Worm (Caenorhabditis elegans): Measurements from ENCODE around the gene Y22D7AL.11.

Y22D7AL.11 gene

DNA sequence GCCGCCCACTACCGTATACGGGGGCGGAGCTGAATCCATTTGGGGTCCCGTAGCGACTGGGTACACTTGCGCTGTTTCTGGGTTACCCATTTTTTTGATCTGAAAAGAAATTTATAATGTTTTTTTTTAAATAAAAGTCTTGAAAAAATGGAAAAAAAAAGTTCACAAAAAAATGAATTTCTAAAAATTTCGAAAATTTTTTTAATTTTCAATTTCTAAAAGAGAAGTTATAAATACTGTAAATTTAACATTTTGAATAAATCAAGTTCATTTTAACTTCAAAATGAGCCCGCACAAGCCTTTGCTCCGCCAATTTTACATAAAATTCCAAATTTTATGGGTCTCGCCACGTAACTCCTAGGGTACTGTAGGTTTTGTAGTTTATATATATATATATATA lies 25.6 kb upstream of the Y22D7AL.11 start, which contains the start of gene Y22D7AL.15:
Y22D7AL.15 (minus strand) TSS at position 101 of the 400 bp plus-strand sequence.
- TF ChIP-seq snpc-4 (tag; optimal IDR thresholded peaks at IDR 0.05) = no peak
- TF ChIP-seq jun-1 (tag; optimal IDR thresholded peaks at IDR 0.05) = no peak
- TF ChIP-seq fos-1 (tag; optimal IDR thresholded peaks at IDR 0.05) = no peak
- no peak for TF ChIP-seq nhr-67 (tag; optimal IDR thresholded peaks at IDR 0.05)
- no peak for TF ChIP-seq ceh-9 (tag; optimal IDR thresholded peaks at IDR 0.05)
- no peak for TF ChIP-seq nhr-12 (tag; optimal IDR thresholded peaks at IDR 0.05)
- TF ChIP-seq lsy-12 (tag; optimal IDR thresholded peaks at IDR 0.05) = no peak
- TF ChIP-seq R02D3.7 (tag; optimal IDR thresholded peaks at IDR 0.05) = no peak
- TF ChIP-seq ZK546.5 (tag; optimal IDR thresholded peaks at IDR 0.05) = no peak
- TF ChIP-seq unc-39 (tag; optimal IDR thresholded peaks at IDR 0.05) = no peak
- TF ChIP-seq fkh-2 (tag; optimal IDR thresholded peaks at IDR 0.05) = no peak
- TF ChIP-seq zag-1 (tag; optimal IDR thresholded peaks at IDR 0.05) = no peak
- no peak for TF ChIP-seq hmg-11 (tag; optimal IDR thresholded peaks at IDR 0.05)
- no peak for TF ChIP-seq nhr-76 (tag; optimal IDR thresholded peaks at IDR 0.05)
- no peak for TF ChIP-seq mml-1 (tag; optimal IDR thresholded peaks at IDR 0.05)
- no peak for TF ChIP-seq elt-1 (tag; optimal IDR thresholded peaks at IDR 0.05)
- no peak for TF ChIP-seq nfya-1 (tag; optimal IDR thresholded peaks at IDR 0.05; ENCODE audit: insufficient read depth)
- no peak for TF ChIP-seq daf-12 (tag; optimal IDR thresholded peaks at IDR 0.05)
- TF ChIP-seq egl-27 (tag; optimal IDR thresholded peaks at IDR 0.05) = no peak
- no peak for TF ChIP-seq fkh-10 (GFP tag; optimal IDR thresholded peaks at IDR 0.05)

- no peak for TF ChIP-seq sea-2 (GFP tag; optimal IDR thresholded peaks at IDR 0.05)
- TF ChIP-seq mdl-1 (tag; optimal IDR thresholded peaks at IDR 0.05) = no peak
- no peak for TF ChIP-seq lsy-12 (tag; optimal IDR thresholded peaks at IDR 0.05)
- TF ChIP-seq snpc-4 (tag; optimal IDR thresholded peaks at IDR 0.05) = no peak
- no peak for TF ChIP-seq ama-1 (optimal IDR thresholded peaks at IDR 0.05)
- no peak for TF ChIP-seq ceh-82 (tag; optimal IDR thresholded peaks at IDR 0.05)
- TF ChIP-seq lin-39 (tag; optimal IDR thresholded peaks at IDR 0.05) = no peak
- no peak for TF ChIP-seq nhr-43 (tag; optimal IDR thresholded peaks at IDR 0.05; ENCODE audit: poor library complexity, severe bottlenecking)
- no peak for TF ChIP-seq ztf-11 (tag; optimal IDR thresholded peaks at IDR 0.05)
- TF ChIP-seq nhr-12 (tag; optimal IDR thresholded peaks at IDR 0.05) = no peak
- no peak for TF ChIP-seq jun-1 (tag; optimal IDR thresholded peaks at IDR 0.05)
- TF ChIP-seq nhr-76 (tag; optimal IDR thresholded peaks at IDR 0.05) = no peak
- TF ChIP-seq ztf-4 (tag; optimal IDR thresholded peaks at IDR 0.05) = no peak
- no peak for TF ChIP-seq nhr-25 (tag; optimal IDR thresholded peaks at IDR 0.05)
Measured at ce11 chrIII:1657380-1657779, 23.2 kb upstream of the Y22D7AL.11 start, which contains the start of gene cht-4. TSS of gene cht-4 (minus strand) at chrIII:1657480.

ce11 chrIII:1652925-1653324 lies 18.8 kb upstream of the Y22D7AL.11 start:
- TF ChIP-seq ama-1 (optimal IDR thresholded peaks at IDR 0.05) (no peak), nhr-25 (tag; optimal IDR thresholded peaks at IDR 0.05) (no peak), fkh-10 (GFP tag; optimal IDR thresholded peaks at IDR 0.05) (no peak), unc-39 (tag; optimal IDR thresholded peaks at IDR 0.05) (no peak), mml-1 (tag; optimal IDR thresholded peaks at IDR 0.05) (no peak), nhr-67 (tag; optimal IDR thresholded peaks at IDR 0.05) (no peak)

ce11 chrIII:1652181-1652580 lies 18.0 kb upstream of the Y22D7AL.11 start, which contains the start of gene Y22D7AL.1:
TSS of gene Y22D7AL.1 (plus strand) at chrIII:1652481.
- TF ChIP-seq nhr-11 (tag; optimal IDR thresholded peaks at IDR 0.05) = no peak
- no peak for TF ChIP-seq ceh-9 (tag; optimal IDR thresholded peaks at IDR 0.05)
- TF ChIP-seq egl-27 (tag; optimal IDR thresholded peaks at IDR 0.05) = no peak
- TF ChIP-seq unc-62 (GFP tag; optimal IDR thresholded peaks at IDR 0.05) = no peak

- TF ChIP-seq lin-39 (tag; optimal IDR thresholded peaks at IDR 0.05) = no peak
- TF ChIP-seq aly-2 (tag; optimal IDR thresholded peaks at IDR 0.05) = no peak
- TF ChIP-seq jun-1 (tag; optimal IDR thresholded peaks at IDR 0.05) = no peak
- TF ChIP-seq fos-1 (tag; optimal IDR thresholded peaks at IDR 0.05) = no peak
- no peak for TF ChIP-seq egl-5 (tag; optimal IDR thresholded peaks at IDR 0.05)
- no peak for TF ChIP-seq ceh-16 (tag; optimal IDR thresholded peaks at IDR 0.05)
- TF ChIP-seq elt-2 (tag; optimal IDR thresholded peaks at IDR 0.05) = no peak
- no peak for TF ChIP-seq nhr-28 (tag; optimal IDR thresholded peaks at IDR 0.05)
- TF ChIP-seq elt-3 (tag; optimal IDR thresholded peaks at IDR 0.05) = no peak
- no peak for TF ChIP-seq ceh-82 (tag; optimal IDR thresholded peaks at IDR 0.05)
- no peak for TF ChIP-seq nhr-237 (tag; optimal IDR thresholded peaks at IDR 0.05)
- no peak for TF ChIP-seq pqm-1 (tag; optimal IDR thresholded peaks at IDR 0.05)
- TF ChIP-seq mml-1 (tag; optimal IDR thresholded peaks at IDR 0.05) = no peak
- no peak for TF ChIP-seq tbx-2 (tag; optimal IDR thresholded peaks at IDR 0.05)
- TF ChIP-seq nhr-76 (tag; optimal IDR thresholded peaks at IDR 0.05) = no peak
- no peak for TF ChIP-seq ztf-11 (tag; optimal IDR thresholded peaks at IDR 0.05)
Measured at ce11 chrIII:1641163-1641562, 7.0 kb upstream of the Y22D7AL.11 start, which contains the start of gene Y22D7AL.3. TSS of gene Y22D7AL.3 (plus strand) at chrIII:1641463.

All from whole organism, L3 larva.